Worm (Caenorhabditis elegans): ENCODE data around the gene Y58A7A.2.

Y58A7A.2 gene

ce11 chrV:5090386-5090785 is 18.4 kb upstream of the Y58A7A.2 start:
- TF ChIP-seq lsy-2 (tag; optimal IDR thresholded peaks at IDR 0.05) (peak in 1 of 2 experiments; percentile 12), elt-1 (tag; optimal IDR thresholded peaks at IDR 0.05) (no peak)

- TF ChIP-seq peb-1 (tag; optimal IDR thresholded peaks at IDR 0.05) (no peak), nhr-21 (tag; optimal IDR thresholded peaks at IDR 0.05) (no peak), nhr-23 (tag; optimal IDR thresholded peaks at IDR 0.05) (no peak), sem-4 (tag; optimal IDR thresholded peaks at IDR 0.05) (peak; percentile 48), unc-62 (GFP tag; optimal IDR thresholded peaks at IDR 0.05) (no peak), unc-55 (GFP tag; optimal IDR thresholded peaks at IDR 0.05) (peak; percentile 35), lin-11 (tag; optimal IDR thresholded peaks at IDR 0.05) (no peak), lsy-2 (tag; optimal IDR thresholded peaks at IDR 0.05) (peak in 1 of 2 experiments; percentile 7)
Observed at ce11 chrV:5089497-5090134, 17.6 kb upstream of the Y58A7A.2 start, which contains the start of gene glb-32. TSS of gene glb-32 (minus strand) at chrV:5089547.

ce11 chrV:5088311-5088710 is 16.3 kb upstream of the Y58A7A.2 start:
- TF ChIP-seq sem-4 (tag; optimal IDR thresholded peaks at IDR 0.05) (peak; percentile 39), nhr-77 (tag; optimal IDR thresholded peaks at IDR 0.05) (no peak), sma-9 (GFP tag; optimal IDR thresholded peaks at IDR 0.05) (peak; percentile 35), sma-9 (tag; optimal IDR thresholded peaks at IDR 0.05) (no peak), nhr-11 (tag; optimal IDR thresholded peaks at IDR 0.05) (no peak)

ce11 chrV:5086919-5087404 is 15.0 kb upstream of the Y58A7A.2 start, which contains the start of gene Y58A7A.5:
TSS of gene Y58A7A.5 (minus strand) at chrV:5086969.
- TF ChIP-seq nhr-21 (tag; optimal IDR thresholded peaks at IDR 0.05) (no peak), fos-1 (tag; optimal IDR thresholded peaks at IDR 0.05) (peak; percentile 10), C34F6.9 (tag; optimal IDR thresholded peaks at IDR 0.05) (peak; percentile 25), nhr-12 (tag; optimal IDR thresholded peaks at IDR 0.05) (no peak), ztf-11 (tag; optimal IDR thresholded peaks at IDR 0.05) (no peak), mdl-1 (tag; optimal IDR thresholded peaks at IDR 0.05) (no peak), aly-2 (tag; optimal IDR thresholded peaks at IDR 0.05) (no peak), nhr-77 (tag; optimal IDR thresholded peaks at IDR 0.05) (no peak), nhr-129 (tag; optimal IDR thresholded peaks at IDR 0.05) (peak; percentile 97), sem-4 (tag; optimal IDR thresholded peaks at IDR 0.05) (peak; percentile 10), lsy-2 (tag; optimal IDR thresholded peaks at IDR 0.05) (peak in 1 of 2 experiments; percentile 45), unc-55 (GFP tag; optimal IDR thresholded peaks at IDR 0.05) (peak; percentile 57), sma-9 (GFP tag; optimal IDR thresholded peaks at IDR 0.05) (peak; percentile 82), sma-9 (tag; optimal IDR thresholded peaks at IDR 0.05) (no peak)

- no peak for TF ChIP-seq F13H6.1 (tag; optimal IDR thresholded peaks at IDR 0.05)
- TF ChIP-seq nhr-129 (tag; optimal IDR thresholded peaks at IDR 0.05): peak; percentile 2
- TF ChIP-seq lin-11 (tag; optimal IDR thresholded peaks at IDR 0.05): no peak
Observed at ce11 chrV:5084957-5085465, 13.0 kb upstream of the Y58A7A.2 start, which contains the start of gene Y58A7A.4. TSS of gene Y58A7A.4 (minus strand) at chrV:5085007.

ce11 chrV:5080853-5081338 is 8.9 kb upstream of the Y58A7A.2 start, which contains the start of gene Y58A7A.3:
TSS of gene Y58A7A.3 (minus strand) at chrV:5080903.
- peak; percentile 100 for TF ChIP-seq nhr-129 (tag; optimal IDR thresholded peaks at IDR 0.05)
- peak; percentile 57 for TF ChIP-seq nhr-25 (tag; optimal IDR thresholded peaks at IDR 0.05)
- peak; percentile 87 for TF ChIP-seq fos-1 (tag; optimal IDR thresholded peaks at IDR 0.05)
- TF ChIP-seq crh-2 (tag; optimal IDR thresholded peaks at IDR 0.05): peak; percentile 38
- no peak for TF ChIP-seq nhr-12 (tag; optimal IDR thresholded peaks at IDR 0.05)
- no peak for TF ChIP-seq lin-11 (tag; optimal IDR thresholded peaks at IDR 0.05)
- peak in 1 of 2 experiments; percentile 31 for TF ChIP-seq lsy-2 (tag; optimal IDR thresholded peaks at IDR 0.05)
- TF ChIP-seq C34F6.9 (tag; optimal IDR thresholded peaks at IDR 0.05): peak; percentile 62
- no peak for TF ChIP-seq nhr-23 (tag; optimal IDR thresholded peaks at IDR 0.05)
- peak; percentile 17 for TF ChIP-seq F13H6.1 (tag; optimal IDR thresholded peaks at IDR 0.05)
- peak; percentile 43 for TF ChIP-seq sma-3 (GFP tag; optimal IDR thresholded peaks at IDR 0.05)
- no peak for TF ChIP-seq ztf-11 (tag; optimal IDR thresholded peaks at IDR 0.05)
- TF ChIP-seq gmeb-1 (tag; optimal IDR thresholded peaks at IDR 0.05): peak; percentile 9
- peak; percentile 50 for TF ChIP-seq unc-55 (GFP tag; optimal IDR thresholded peaks at IDR 0.05)
- TF ChIP-seq sma-9 (GFP tag; optimal IDR thresholded peaks at IDR 0.05): peak; percentile 33
- no peak for TF ChIP-seq sma-9 (tag; optimal IDR thresholded peaks at IDR 0.05)

ce11 chrV:5069440-5069839 is 2.5 kb downstream of the Y58A7A.2 start, which contains the start of gene Y58A7A.1:
TSS of gene Y58A7A.1 (minus strand) at chrV:5069540.
- TF ChIP-seq Y55F3AM.14 (GFP tag; optimal IDR thresholded peaks at IDR 0.05) (no peak), lsy-2 (tag; optimal IDR thresholded peaks at IDR 0.05) (no peak), ceh-16 (tag; optimal IDR thresholded peaks at IDR 0.05) (no peak), skn-1 (tag; optimal IDR thresholded peaks at IDR 0.05) (no peak)
